Worm (Caenorhabditis elegans) whole organism, young adult: ENCODE measurements around the gene prk-1.

Experiments
- B0261.1 ChIP-seq: sonication (generic microtip); optimal IDR thresholded peaks from 2 replicates; lab custom pipeline; 2016; ENCODE audit warnings: mild to moderate bottlenecking, missing genetic modification characterization, moderate library complexity, missing compliant biosample characterization
- B0336.3 ChIP-seq: fragments of 200-800 bp; sonication (Bioruptor generic); IDR thresholded peaks from 2 replicates; pipeline ENCODE4 v1.3.6; 2022; ENCODE audit warnings: missing genetic modification characterization, missing compliant biosample characterization
- C06A6.2 ChIP-seq: fragments of 200-800 bp; sonication (Bioruptor generic); conservative IDR thresholded peaks from 2 replicates; pipeline ENCODE4 v1.3.6; 2022; ENCODE audit warnings: missing genetic modification characterization, missing compliant biosample characterization
- C17E4.6 ChIP-seq: fragments of 200-800 bp; sonication (Bioruptor generic); IDR thresholded peaks from 2 replicates; pipeline ENCODE4 v1.3.6; 2022; ENCODE audit warnings: missing genetic modification reagents, missing genetic modification characterization, missing compliant biosample characterization
- F10E7.11 ChIP-seq: sonication (generic microtip); optimal IDR thresholded peaks from 2 replicates; lab custom pipeline; 2017; ENCODE audit warnings: mild to moderate bottlenecking, missing genetic modification characterization, moderate library complexity, missing compliant biosample characterization
- F39B2.1 ChIP-seq: fragments of 200-800 bp; sonication (Bioruptor generic); IDR thresholded peaks from 2 replicates; pipeline ENCODE4 v1.3.6; 2022; ENCODE audit warnings: missing genetic modification reagents, missing genetic modification characterization, missing compliant biosample characterization
- F55B11.4 ChIP-seq: sonication (generic microtip); optimal IDR thresholded peaks from 2 replicates; lab custom pipeline; 2016; ENCODE audit warnings: missing compliant biosample characterization, missing genetic modification characterization, borderline replicate concordance; ENCODE audit not compliant: insufficient read depth
- F57C9.4 ChIP-seq: sonication (generic microtip); optimal IDR thresholded peaks from 2 replicates; lab custom pipeline; 2017; ENCODE audit warnings: mild to moderate bottlenecking, missing genetic modification characterization, missing compliant biosample characterization
- Y79H2A.3 ChIP-seq: fragments of 200-800 bp; sonication (Bioruptor generic); conservative IDR thresholded peaks from 2 replicates; pipeline ENCODE4 v1.3.6; 2022; ENCODE audit warnings: missing genetic modification reagents, missing genetic modification characterization, missing compliant biosample characterization
- Y95B8A.8 ChIP-seq: fragments of 200-800 bp; sonication (Bioruptor generic); IDR thresholded peaks from 2 replicates; pipeline ENCODE4 v1.3.6; 2022; ENCODE audit warnings: missing genetic modification reagents, missing genetic modification characterization, missing compliant biosample characterization
- akir-1 ChIP-seq: fragments of 200-800 bp; sonication (Bioruptor generic); optimal IDR thresholded peaks from 2 replicates; lab custom pipeline; 2018; ENCODE audit warnings: mild to moderate bottlenecking, missing genetic modification characterization, moderate library complexity, missing compliant biosample characterization
- aptf-3 ChIP-seq: fragments of 200-800 bp; sonication (Bioruptor generic); IDR thresholded peaks from 2 replicates; pipeline ENCODE4 v1.3.6; 2022; ENCODE audit warnings: missing genetic modification characterization, missing compliant biosample characterization
- atf-7 ChIP-seq: sonication (generic microtip); optimal IDR thresholded peaks from 2 replicates; lab custom pipeline; 2017; ENCODE audit warnings: mild to moderate bottlenecking, missing genetic modification characterization, missing compliant biosample characterization
- attf-5 ChIP-seq: fragments of 200-800 bp; sonication (Bioruptor generic); optimal IDR thresholded peaks from 2 replicates; lab custom pipeline; 2018; ENCODE audit warnings: mild to moderate bottlenecking, missing genetic modification characterization, missing compliant biosample characterization
- attf-6 ChIP-seq: fragments of 200-800 bp; sonication (Bioruptor generic); IDR thresholded peaks from 2 replicates; pipeline ENCODE4 v1.3.6; 2022; ENCODE audit warnings: missing genetic modification reagents, missing genetic modification characterization, missing compliant biosample characterization
- ccch-3 ChIP-seq: fragments of 200-800 bp; sonication (Bioruptor generic); optimal IDR thresholded peaks from 2 replicates; lab custom pipeline; 2018; ENCODE audit warnings: mild to moderate bottlenecking, missing genetic modification characterization, missing compliant biosample characterization
- cebp-1 ChIP-seq, 2 experiments: fragments of 200-800 bp in 1 of 2; sonication (Bioruptor generic) in 1 of 2; sonication (generic microtip) in 1 of 2; IDR thresholded peaks in 1 of 2; optimal IDR thresholded peaks in 1 of 2; 2 replicates each; pipeline versions ENCODE4 v1.3.6 to Lab custom; 2017 to 2022; ENCODE audit warnings: missing compliant biosample characterization in 2 of 2, missing genetic modification characterization in 2 of 2, mild to moderate bottlenecking in 1 of 2, missing genetic modification reagents in 1 of 2, moderate library complexity in 1 of 2
- cebp-2 ChIP-seq: fragments of 200-800 bp; sonication (Bioruptor generic); IDR thresholded peaks from 2 replicates; pipeline ENCODE4 v1.3.6; 2022; ENCODE audit warnings: missing genetic modification characterization, missing compliant biosample characterization
- ceh-58 ChIP-seq: fragments of 200-800 bp; sonication (Bioruptor generic); IDR thresholded peaks from 2 replicates; pipeline ENCODE4 v1.3.6; 2022; ENCODE audit warnings: missing genetic modification characterization, missing compliant biosample characterization
- chd-7 ChIP-seq: sonication (generic microtip); optimal IDR thresholded peaks from 2 replicates; lab custom pipeline; 2016; ENCODE audit warnings: mild to moderate bottlenecking, missing genetic modification characterization, moderate library complexity, missing compliant biosample characterization
- dpff-1 ChIP-seq: sonication (generic microtip); optimal IDR thresholded peaks from 2 replicates; lab custom pipeline; 2017; ENCODE audit warnings: mild to moderate bottlenecking, missing genetic modification characterization, missing compliant biosample characterization
- egl-44 ChIP-seq: fragments of 200-800 bp; sonication (Bioruptor generic); IDR thresholded peaks from 2 replicates; pipeline ENCODE4 v1.3.6; 2022; ENCODE audit warnings: missing genetic modification reagents, missing genetic modification characterization, missing compliant biosample characterization
- fkh-3 ChIP-seq: sonication (generic microtip); optimal IDR thresholded peaks from 2 replicates; lab custom pipeline; 2016; ENCODE audit warnings: mild to moderate bottlenecking, missing genetic modification characterization, missing compliant biosample characterization
- hsf-1 ChIP-seq: fragments of 200-800 bp; sonication (Bioruptor generic); IDR thresholded peaks from 2 replicates; pipeline ENCODE4 v1.3.6; 2022; ENCODE audit warnings: missing genetic modification reagents, missing genetic modification characterization, missing compliant biosample characterization
- lin-26 ChIP-seq: fragments of 200-800 bp; sonication (Bioruptor generic); IDR thresholded peaks from 2 replicates; pipeline ENCODE4 v1.3.6; 2022; ENCODE audit warnings: missing genetic modification reagents, missing genetic modification characterization, missing compliant biosample characterization
- lin-35 ChIP-seq, 3 experiments: fragments of 150-350 bp in 2 of 3; sonication (generic microtip) in 1 of 3; optimal IDR thresholded peaks; 2 replicates each; lab custom pipeline; 2014 to 2018; ENCODE audit warnings: missing biosample characterization in 3 of 3, missing genetic modification characterization in 3 of 3, missing genetic modification reagents in 3 of 3
- madf-6 ChIP-seq: fragments of 200-800 bp; sonication (Bioruptor generic); IDR thresholded peaks from 2 replicates; pipeline ENCODE4 v1.3.6; 2022; ENCODE audit warnings: missing genetic modification reagents, missing genetic modification characterization, missing compliant biosample characterization
- mes-4 ChIP-seq: sonication (generic microtip); optimal IDR thresholded peaks from 2 replicates; lab custom pipeline; 2016; ENCODE audit warnings: missing genotype, missing genetic modification characterization, missing compliant biosample characterization
- nfya-2 ChIP-seq: fragments of 200-800 bp; sonication (Bioruptor generic); IDR thresholded peaks from 2 replicates; pipeline ENCODE4 v1.3.6; 2022; ENCODE audit warnings: missing genetic modification reagents, missing genetic modification characterization, missing compliant biosample characterization
- nfyb-1 ChIP-seq: fragments of 200-800 bp; sonication (Bioruptor generic); IDR thresholded peaks from 2 replicates; pipeline ENCODE4 v1.3.6; 2022; ENCODE audit warnings: missing genetic modification reagents, missing genetic modification characterization, missing compliant biosample characterization
- nhr-80 ChIP-seq: sonication (generic microtip); optimal IDR thresholded peaks from 2 replicates; lab custom pipeline; 2016; ENCODE audit warnings: missing genetic modification characterization, missing compliant biosample characterization
- rcor-1 ChIP-seq: fragments of 200-800 bp; sonication (Bioruptor generic); IDR thresholded peaks from 2 replicates; pipeline ENCODE4 v1.3.6; 2022; ENCODE audit warnings: missing genetic modification reagents, missing genetic modification characterization, missing compliant biosample characterization
- sea-2 ChIP-seq: fragments of 200-800 bp; sonication (Bioruptor generic); IDR thresholded peaks from 2 replicates; pipeline ENCODE4 v1.3.6; 2022; ENCODE audit warnings: missing genetic modification characterization, missing compliant biosample characterization
- snpc-1.3 ChIP-seq: sonication (generic microtip); optimal IDR thresholded peaks from 2 replicates; lab custom pipeline; 2017; ENCODE audit warnings: missing genetic modification characterization, mild to moderate bottlenecking, missing compliant biosample characterization, antibody characterized with exemption, moderate library complexity, missing genotype, missing genetic modification reagents; ENCODE audit not compliant: insufficient read depth
- snpc-3.4 ChIP-seq: sonication (generic microtip); optimal IDR thresholded peaks from 2 replicates; lab custom pipeline; 2017; ENCODE audit warnings: missing genetic modification characterization, mild to moderate bottlenecking, missing compliant biosample characterization, antibody characterized with exemption, moderate library complexity, missing genotype, missing genetic modification reagents
- unc-130 ChIP-seq: sonication (generic microtip); optimal IDR thresholded peaks from 2 replicates; lab custom pipeline; 2016; ENCODE audit warnings: missing genetic modification reagents, missing genetic modification characterization, missing compliant biosample characterization
- unc-62 ChIP-seq: fragments of 150-350 bp; optimal IDR thresholded peaks from 2 replicates; lab custom pipeline; 2014; ENCODE audit warnings: missing biosample characterization, missing genetic modification reagents, missing genetic modification characterization
- zfh-2 ChIP-seq: fragments of 200-800 bp; sonication (Bioruptor generic); conservative IDR thresholded peaks from 2 replicates; pipeline ENCODE4 v1.3.6; 2022; ENCODE audit warnings: missing genetic modification reagents, missing genetic modification characterization, missing compliant biosample characterization
- zim-3 ChIP-seq: sonication (generic microtip); optimal IDR thresholded peaks from 2 replicates; lab custom pipeline; 2017; ENCODE audit warnings: mild to moderate bottlenecking, missing genetic modification characterization, moderate library complexity, missing compliant biosample characterization
- ztf-25 ChIP-seq: fragments of 200-800 bp; sonication (Bioruptor generic); IDR thresholded peaks from 2 replicates; pipeline ENCODE4 v1.3.6; 2022; ENCODE audit warnings: missing genetic modification reagents, missing genetic modification characterization, missing compliant biosample characterization
- ztf-26 ChIP-seq: sonication (generic microtip); optimal IDR thresholded peaks from 2 replicates; lab custom pipeline; 2017; ENCODE audit warnings: missing genetic modification characterization, missing compliant biosample characterization

prk-1 gene

DNA sequence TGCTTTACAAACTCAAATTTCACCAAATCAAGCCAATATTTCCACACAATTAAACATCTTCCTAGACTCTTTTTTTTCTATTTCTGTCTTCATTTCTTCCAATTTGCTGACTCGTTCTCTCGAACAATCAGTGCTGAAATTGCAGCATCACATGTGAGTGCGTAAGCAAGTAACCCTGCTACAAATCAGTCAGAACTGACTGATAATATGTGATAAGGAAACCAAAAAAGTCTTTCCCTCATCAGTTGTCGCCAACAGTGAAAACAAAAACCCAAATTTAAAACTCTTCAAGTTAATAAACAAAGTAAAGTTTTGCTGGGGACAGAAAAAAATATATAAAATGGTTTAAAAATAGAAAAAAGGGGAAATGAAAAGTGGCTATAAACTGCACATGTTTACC is 1.5 kb downstream of the prk-1 start (continued):
- TF ChIP-seq cebp-1 (GFP tag; IDR thresholded peaks at IDR 0.05; lab: Robert Waterston, UW) (no peak), cebp-1 (tag; optimal IDR thresholded peaks at IDR 0.05; lab: Kevin White, UChicago) (peak; percentile 36), snpc-1.3 (no peak)
- TF ChIP-seq, all 124 proteins: peak for 5

DNA sequence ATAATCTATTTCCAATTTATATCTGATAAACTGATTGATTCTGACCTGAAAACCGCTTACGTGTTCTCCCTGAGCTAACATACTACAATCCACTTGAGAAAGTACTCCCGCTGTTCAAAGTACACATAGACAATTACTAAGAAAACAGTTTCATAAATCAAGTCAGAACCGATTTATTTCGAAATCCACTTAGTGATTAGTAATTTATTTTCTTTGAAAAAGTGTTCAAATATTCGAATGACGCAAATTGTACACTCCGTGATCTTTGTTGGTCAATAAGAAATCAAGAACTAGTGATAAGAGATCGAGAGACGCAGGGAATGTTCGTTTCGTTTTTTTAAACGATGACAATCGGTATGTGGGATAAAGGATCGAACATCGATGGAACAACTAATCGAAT is 2.5 kb downstream of the prk-1 start:
- TF ChIP-seq lin-26 (GFP tag; lab: Robert Waterston, UW) (0 out of 2 replicates have a peak, but pooled peaks have one; percentile 41), lin-35 (GFP tag; optimal IDR thresholded peaks at IDR 0.05; lab: Kevin White, UChicago) (no peak), zfh-2 (GFP tag; lab: Robert Waterston, UW) (no peak), Y95B8A.8 (GFP tag; lab: Robert Waterston, UW) (no peak), Y79H2A.3 (GFP tag; lab: Robert Waterston, UW) (no peak), ztf-25 (GFP tag; lab: Robert Waterston, UW) (no peak), fkh-3 (no peak), akir-1 (GFP tag; lab: Kevin White, UChicago) (no peak), ztf-26 (tag; lab: Kevin White, UChicago) (no peak), unc-130 (GFP tag; lab: Kevin White, UChicago) (no peak), B0261.1 (no peak), C06A6.2 (GFP tag; lab: Robert Waterston, UW) (no peak), zim-3 (tag; lab: Kevin White, UChicago) (no peak), sea-2 (no peak), C17E4.6 (GFP tag; lab: Robert Waterston, UW) (no peak), attf-6 (GFP tag; lab: Robert Waterston, UW) (no peak), snpc-3.4 (tag; lab: Kevin White, UChicago) (no peak), atf-7 (tag; lab: Kevin White, UChicago) (no peak), nhr-80 (peak; percentile 27), cebp-2 (GFP tag; lab: Robert Waterston, UW) (no peak), hsf-1 (no peak), cebp-1 (GFP tag; IDR thresholded peaks at IDR 0.05; lab: Robert Waterston, UW) (no peak), cebp-1 (tag; optimal IDR thresholded peaks at IDR 0.05; lab: Kevin White, UChicago) (peak; percentile 52), nfyb-1 (GFP tag; lab: Robert Waterston, UW) (no peak)

DNA sequence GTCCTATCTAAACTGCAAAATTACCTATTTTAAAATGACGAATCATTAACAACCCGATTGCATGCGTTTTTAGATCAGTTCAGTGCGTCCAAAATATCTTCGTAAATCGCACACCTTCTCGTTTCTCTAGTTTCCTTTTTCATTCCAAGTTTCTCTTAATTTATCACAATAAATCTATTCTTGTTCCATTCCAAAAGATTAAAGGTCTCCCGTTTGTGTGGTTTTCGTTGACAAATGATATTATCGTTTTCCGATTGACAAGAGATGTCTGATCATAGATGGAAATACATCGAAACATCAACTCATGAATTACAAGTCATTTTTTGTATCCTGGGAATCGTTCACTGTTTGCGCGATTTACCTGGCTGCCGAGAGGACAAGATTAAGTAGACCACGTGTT is 3.2 kb downstream of the prk-1 start:
- no peak for TF ChIP-seq ztf-25 (GFP tag; lab: Robert Waterston, UW)
- TF ChIP-seq zim-3 (tag; lab: Kevin White, UChicago), result no peak
- no peak for TF ChIP-seq chd-7 (tag; lab: Kevin White, UChicago)
- TF ChIP-seq aptf-3, result no peak
- no peak for TF ChIP-seq F10E7.11 (tag; lab: Kevin White, UChicago)
- no peak for TF ChIP-seq ceh-58 (GFP tag; lab: Robert Waterston, UW)
- TF ChIP-seq rcor-1 (GFP tag; lab: Robert Waterston, UW), result no peak
- TF ChIP-seq egl-44, result no peak
- no peak for TF ChIP-seq Y79H2A.3 (GFP tag; lab: Robert Waterston, UW)
- no peak for TF ChIP-seq attf-5 (GFP tag; lab: Kevin White, UChicago)
- no peak for TF ChIP-seq mes-4
- TF ChIP-seq ccch-3 (GFP tag; lab: Kevin White, UChicago), result no peak
- TF ChIP-seq nfya-2 (GFP tag; lab: Robert Waterston, UW), result no peak
- no peak for TF ChIP-seq F55B11.4 (tag; lab: Kevin White, UChicago)
- TF ChIP-seq dpff-1 (tag; lab: Kevin White, UChicago), result no peak
- no peak for TF ChIP-seq B0336.3
- no peak for TF ChIP-seq madf-6
- no peak for TF ChIP-seq unc-62 (GFP tag; lab: Kevin White, UChicago)
- TF ChIP-seq F39B2.1, result no peak
- TF ChIP-seq F57C9.4 (tag; lab: Kevin White, UChicago), result no peak
